Fruit fly (Drosophila melanogaster) whole organism, embryonic: ENCODE results near the gene Wdfy2.

ENCODE experiments used
- Aef1 ChIP-seq: fragments of 200-800 bp; sonication (Bioruptor generic); IDR thresholded peaks from 3 replicates; pipeline ENCODE4 v1.3.6; 2022; ENCODE audit warnings: missing biosample characterization, missing genetic modification characterization
- B-H2 ChIP-seq: fragments of 200-800 bp; sonication (Bioruptor generic); optimal IDR thresholded peaks from 2 replicates; lab custom pipeline; 2018; ENCODE audit warnings: missing biosample characterization, mild to moderate bottlenecking, missing genetic modification characterization
- CG10366 ChIP-seq: fragments of 200-800 bp; sonication (Bioruptor generic); IDR thresholded peaks from 2 replicates; pipeline ENCODE4 v1.3.6; 2022; ENCODE audit warnings: missing biosample characterization, missing genetic modification characterization
- CG10959 ChIP-seq: fragments of 200-800 bp; sonication (Bioruptor generic); IDR thresholded peaks from 2 replicates; pipeline ENCODE4 v1.3.6; 2022; ENCODE audit warnings: missing biosample characterization, missing genetic modification characterization
- CG11247 ChIP-seq: fragments of 200-800 bp; sonication (Bioruptor generic); IDR thresholded peaks from 2 replicates; pipeline ENCODE4 v1.3.6; 2022; ENCODE audit warnings: missing biosample characterization, missing genetic modification characterization
- CG12299 ChIP-seq: fragments of 200-800 bp; sonication (Bioruptor generic); optimal IDR thresholded peaks from 2 replicates; lab custom pipeline; 2018; ENCODE audit warnings: missing biosample characterization, mild to moderate bottlenecking, missing genetic modification characterization
- CG17328 ChIP-seq: fragments of 200-800 bp; sonication (Bioruptor generic); IDR thresholded peaks from 2 replicates; pipeline ENCODE4 v1.3.6; 2022; ENCODE audit warnings: missing biosample characterization, missing genetic modification characterization
- CG18764 ChIP-seq: fragments of 200-800 bp; sonication (Bioruptor generic); optimal IDR thresholded peaks from 3 replicates; lab custom pipeline; 2016; ENCODE audit warnings: missing biosample characterization, missing genetic modification characterization
- CG2129 ChIP-seq: fragments of 200-800 bp; sonication (Bioruptor generic); IDR thresholded peaks from 2 replicates; pipeline ENCODE4 v1.3.6; 2022; ENCODE audit warnings: missing biosample characterization, missing genetic modification characterization; ENCODE audit not compliant: partially characterized antibody
- CG31224 ChIP-seq: fragments of 200-800 bp; sonication (Bioruptor generic); IDR thresholded peaks from 2 replicates; pipeline ENCODE4 v1.3.6; 2022; ENCODE audit warnings: missing biosample characterization, missing genetic modification characterization
- CG3163 ChIP-seq: fragments of 200-800 bp; sonication (Bioruptor generic); optimal IDR thresholded peaks from 3 replicates; lab custom pipeline; 2016; ENCODE audit warnings: missing biosample characterization, missing genetic modification characterization
- CG4424 ChIP-seq: fragments of 200-800 bp; sonication (Bioruptor generic); optimal IDR thresholded peaks from 3 replicates; lab custom pipeline; 2016; ENCODE audit warnings: missing biosample characterization, missing genetic modification characterization
- CG4730 ChIP-seq: fragments of 200-800 bp; sonication (Bioruptor generic); IDR thresholded peaks from 2 replicates; pipeline ENCODE4 v1.3.6; 2022; ENCODE audit warnings: missing biosample characterization, missing genetic modification characterization
- CG4854 ChIP-seq: fragments of 200-800 bp; sonication (Bioruptor generic); optimal IDR thresholded peaks from 2 replicates; lab custom pipeline; 2016; ENCODE audit warnings: missing biosample characterization, missing genetic modification characterization, inconsistent platforms
- CG7357 ChIP-seq: fragments of 200-800 bp; sonication (Bioruptor generic); IDR thresholded peaks from 3 replicates; pipeline ENCODE4 v1.3.6; 2022; ENCODE audit warnings: missing biosample characterization, missing genetic modification characterization
- CG7745 ChIP-seq: fragments of 200-800 bp; sonication (Bioruptor generic); optimal IDR thresholded peaks from 2 replicates; lab custom pipeline; 2018; ENCODE audit warnings: missing biosample characterization, mild to moderate bottlenecking, missing genetic modification characterization, moderate library complexity
- CG8281 ChIP-seq: fragments of 200-800 bp; sonication (Bioruptor generic); optimal IDR thresholded peaks from 2 replicates; lab custom pipeline; 2018; ENCODE audit warnings: missing biosample characterization, mild to moderate bottlenecking, missing genetic modification characterization, moderate library complexity
- CG8359 ChIP-seq: fragments of 200-800 bp; sonication (Bioruptor generic); optimal IDR thresholded peaks from 2 replicates; lab custom pipeline; 2017; ENCODE audit warnings: missing biosample characterization, mild to moderate bottlenecking, missing genetic modification characterization, borderline replicate concordance
- CG8924 ChIP-seq: fragments of 200-800 bp; optimal IDR thresholded peaks from 3 replicates; lab custom pipeline; 2019; ENCODE audit warnings: missing biosample characterization, mild to moderate bottlenecking, missing genetic modification characterization, moderate library complexity
- CTCF ChIP-seq: fragments of 200-800 bp; sonication (Bioruptor generic); optimal IDR thresholded peaks from 2 replicates; lab custom pipeline; 2017; ENCODE audit warnings: missing biosample characterization, mild to moderate bottlenecking, missing genetic modification characterization, moderate library complexity
- D ChIP-seq, 2 experiments: fragments of 200-800 bp in 1 of 2; fragments of >200 bp in 1 of 2; sonication (Bioruptor generic) in 1 of 2; optimal IDR thresholded peaks; 2 replicates in 1 of 2; 3 replicates in 1 of 2; lab custom pipeline; 2017; ENCODE audit warnings: mild to moderate bottlenecking in 1 of 2, missing biosample characterization in 1 of 2, missing genetic modification characterization in 1 of 2, missing genetic modification reagents in 1 of 2
- Dfd ChIP-seq, 2 experiments: fragments of >200 bp; optimal IDR thresholded peaks; 2 replicates each; lab custom pipeline; 2017; ENCODE audit warnings: missing biosample characterization in 2 of 2, missing genetic modification characterization in 2 of 2
- E2f2 ChIP-seq: fragments of 200-800 bp; sonication (Bioruptor generic); IDR thresholded peaks from 2 replicates; pipeline ENCODE4 v1.3.6; 2022; ENCODE audit warnings: missing biosample characterization, missing genetic modification characterization
- Gsc ChIP-seq: fragments of 200-800 bp; sonication (Bioruptor generic); IDR thresholded peaks from 2 replicates; pipeline ENCODE4 v1.3.6; 2022; ENCODE audit warnings: missing biosample characterization, missing genetic modification characterization
- Hand ChIP-seq: fragments of 200-800 bp; sonication (Bioruptor generic); optimal IDR thresholded peaks from 2 replicates; lab custom pipeline; 2017; ENCODE audit warnings: mild to moderate bottlenecking, missing biosample characterization, missing genetic modification reagents, missing genetic modification characterization
- Hr39 ChIP-seq: fragments of >200 bp; optimal IDR thresholded peaks from 2 replicates; lab custom pipeline; 2017
- Hr78 ChIP-seq, 2 experiments: fragments of 200-800 bp in 1 of 2; fragments of >200 bp in 1 of 2; sonication (Bioruptor generic) in 1 of 2; optimal IDR thresholded peaks; 2 replicates each; lab custom pipeline; 2017 to 2019; ENCODE audit warnings: missing biosample characterization in 2 of 2, missing genetic modification characterization in 2 of 2, mild to moderate bottlenecking in 1 of 2, moderate library complexity in 1 of 2
- Med ChIP-seq: fragments of 200-800 bp; sonication (Bioruptor generic); peaks from one replicate; lab custom pipeline; 2016; ENCODE audit warnings: missing biosample characterization, missing genetic modification characterization, mild to moderate bottlenecking, inconsistent platforms, moderate library complexity
- Opbp ChIP-seq: fragments of 200-800 bp; sonication (Bioruptor generic); IDR thresholded peaks from 3 replicates; pipeline ENCODE4 v1.3.6; 2022; ENCODE audit warnings: missing biosample characterization, missing genetic modification characterization; ENCODE audit not compliant: partially characterized antibody
- Poxn ChIP-seq: fragments of 200-800 bp; sonication (Bioruptor generic); IDR thresholded peaks from 2 replicates; pipeline ENCODE4 v1.3.6; 2022; ENCODE audit warnings: missing biosample characterization, missing genetic modification characterization
- Ptx1 ChIP-seq: fragments of 200-800 bp; sonication (Bioruptor generic); IDR thresholded peaks from 2 replicates; pipeline ENCODE4 v1.3.6; 2022; ENCODE audit warnings: missing biosample characterization, missing genetic modification characterization
- Ravus ChIP-seq: fragments of 200-800 bp; sonication (Bioruptor generic); IDR thresholded peaks from 2 replicates; pipeline ENCODE4 v1.3.6; 2022; ENCODE audit warnings: missing biosample characterization, missing genetic modification characterization
- Side ChIP-seq: fragments of 200-800 bp; sonication (Bioruptor generic); optimal IDR thresholded peaks from 2 replicates; lab custom pipeline; 2016; ENCODE audit warnings: missing biosample characterization, missing genetic modification characterization
- Sin3A ChIP-seq: fragments of >200 bp; optimal IDR thresholded peaks from 2 replicates; lab custom pipeline; 2018
- btn ChIP-seq: fragments of 200-800 bp; sonication (Bioruptor generic); optimal IDR thresholded peaks from 2 replicates; lab custom pipeline; 2016; ENCODE audit warnings: missing biosample characterization, missing genetic modification characterization
- crp ChIP-seq, 2 experiments: fragments of 200-800 bp; sonication (Bioruptor generic); optimal IDR thresholded peaks; 2 replicates in 1 of 2; 3 replicates in 1 of 2; lab custom pipeline; 2017; ENCODE audit warnings: missing biosample characterization in 2 of 2, missing genetic modification characterization in 2 of 2, mild to moderate bottlenecking in 1 of 2, moderate library complexity in 1 of 2
- dmrt11E ChIP-seq: fragments of 200-800 bp; sonication (Bioruptor generic); optimal IDR thresholded peaks from 3 replicates; lab custom pipeline; 2018; ENCODE audit warnings: missing biosample characterization, mild to moderate bottlenecking, missing genetic modification characterization, moderate library complexity
- emc ChIP-seq: fragments of 200-800 bp; sonication (Bioruptor generic); optimal IDR thresholded peaks from 2 replicates; lab custom pipeline; 2016; ENCODE audit warnings: missing biosample characterization, missing genetic modification characterization
- ems ChIP-seq: fragments of 200-800 bp; sonication (Bioruptor generic); optimal IDR thresholded peaks from 3 replicates; lab custom pipeline; 2016; ENCODE audit warnings: missing biosample characterization, missing genetic modification characterization
- en ChIP-seq: fragments of 200-800 bp; sonication (Bioruptor generic); optimal IDR thresholded peaks from 2 replicates; lab custom pipeline; 2016; ENCODE audit warnings: missing biosample characterization, missing genetic modification characterization
- gce ChIP-seq: fragments of 200-800 bp; sonication (Bioruptor generic); IDR thresholded peaks from 3 replicates; pipeline ENCODE4 v1.3.6; 2022; ENCODE audit warnings: missing biosample characterization, missing genetic modification characterization
- gcm ChIP-seq: fragments of 200-800 bp; sonication (Bioruptor generic); optimal IDR thresholded peaks from 2 replicates; lab custom pipeline; 2019; ENCODE audit warnings: missing biosample characterization, mild to moderate bottlenecking, missing genetic modification characterization, moderate library complexity
- gcm2 ChIP-seq: fragments of 200-800 bp; sonication (Bioruptor generic); optimal IDR thresholded peaks from 2 replicates; lab custom pipeline; 2016; ENCODE audit warnings: missing biosample characterization, missing genetic modification characterization
- knrl ChIP-seq: fragments of 200-800 bp; sonication (Bioruptor generic); IDR thresholded peaks from 3 replicates; pipeline ENCODE4 v1.3.6; 2022; ENCODE audit warnings: missing biosample characterization, missing genetic modification characterization; ENCODE audit not compliant: partially characterized antibody
- odd ChIP-seq: fragments of 200-800 bp; sonication (Bioruptor generic); optimal IDR thresholded peaks from 2 replicates; lab custom pipeline; 2017; ENCODE audit warnings: missing biosample characterization, mild to moderate bottlenecking, missing genetic modification characterization
- pzg ChIP-seq: fragments of 200-800 bp; sonication (Bioruptor generic); optimal IDR thresholded peaks from 3 replicates; lab custom pipeline; 2018; ENCODE audit warnings: missing biosample characterization, mild to moderate bottlenecking, missing genetic modification characterization, moderate library complexity
- scrt ChIP-seq: fragments of 200-800 bp; sonication (Bioruptor generic); optimal IDR thresholded peaks from 2 replicates; lab custom pipeline; 2018; ENCODE audit warnings: missing biosample characterization, mild to moderate bottlenecking, missing genetic modification characterization, moderate library complexity
- sob ChIP-seq: fragments of 200-800 bp; sonication (Bioruptor generic); IDR thresholded peaks from 2 replicates; pipeline ENCODE4 v1.3.6; 2022; ENCODE audit warnings: missing biosample characterization, missing genetic modification characterization
- sqz ChIP-seq: fragments of 200-800 bp; sonication (Bioruptor generic); optimal IDR thresholded peaks from 3 replicates; lab custom pipeline; 2018; ENCODE audit warnings: missing biosample characterization, mild to moderate bottlenecking, missing genetic modification characterization
- sr ChIP-seq: fragments of 200-800 bp; sonication (Bioruptor generic); IDR thresholded peaks from 3 replicates; pipeline ENCODE4 v1.3.6; 2022; ENCODE audit warnings: missing biosample characterization, missing genetic modification characterization
- tio ChIP-seq: fragments of 200-800 bp; sonication (Bioruptor generic); optimal IDR thresholded peaks from 2 replicates; lab custom pipeline; 2017; ENCODE audit warnings: missing biosample characterization, missing genetic modification characterization, inconsistent platforms
- wdn ChIP-seq: fragments of 200-800 bp; sonication (Bioruptor generic); IDR thresholded peaks from 2 replicates; pipeline ENCODE4 v1.3.6; 2022; ENCODE audit warnings: missing biosample characterization, missing genetic modification characterization

Gene Wdfy2

dm6 chr2L:10468388-10468787 lies 45.3 kb downstream of the Wdfy2 start (continued):
- TF ChIP-seq CG2129 = no peak
- TF ChIP-seq pzg = no peak
- TF ChIP-seq btn (GFP tag; lab: Kevin White, UChicago) = no peak
- no peak for TF ChIP-seq Opbp (GFP tag; lab: Robert Waterston, UW)
- TF ChIP-seq CG3163 (GFP tag; lab: Kevin White, UChicago) = no peak
- TF ChIP-seq CG7745 (tag; lab: Kevin White, UChicago) = no peak
- peak; percentile 44; the same call in 1 of the 2 replicates for TF ChIP-seq CG31224
- peak; percentile 40 for TF ChIP-seq CG10366 (GFP tag; lab: Robert Waterston, UW)
- TF ChIP-seq dmrt11E (tag; lab: Kevin White, UChicago) = no peak
- TF ChIP-seq CG7357 (GFP tag; lab: Robert Waterston, UW) = peak; percentile 20; the same call in 1 of the 3 replicates
- TF ChIP-seq E2f2 = peak; percentile 31; the same call in 1 of the 2 replicates
- no peak for TF ChIP-seq CG8359 (GFP tag; lab: Kevin White, UChicago)
- no peak for TF ChIP-seq gcm2 (GFP tag; lab: Kevin White, UChicago)
- no peak for TF ChIP-seq Side (GFP tag; lab: Kevin White, UChicago)
- peak; percentile 57; the same call in 1 of the 2 replicates for TF ChIP-seq sob (GFP tag; lab: Robert Waterston, UW)
- peak; percentile 1 for TF ChIP-seq sqz (GFP tag; lab: Kevin White, UChicago)
- no peak for TF ChIP-seq D (optimal IDR thresholded peaks at IDR 0.05; lab: Kevin White, UChicago)
- TF ChIP-seq D (GFP tag; optimal IDR thresholded peaks at IDR 0.05; lab: Kevin White, UChicago) = peak; percentile 26
- TF ChIP-seq tio = no peak
- no peak for TF ChIP-seq Hand (GFP tag; lab: Kevin White, UChicago)
- no peak for TF ChIP-seq crp (GFP tag; optimal IDR thresholded peaks at IDR 0.05; lab: Kevin White, UChicago)
- no peak for TF ChIP-seq CG4854 (GFP tag; lab: Kevin White, UChicago)
- TF ChIP-seq Ptx1 = peak; percentile 76
- peak; percentile 42 for TF ChIP-seq CG8924 (tag; lab: Kevin White, UChicago)
- no peak for TF ChIP-seq CG10959 (GFP tag; lab: Robert Waterston, UW)
- peak; percentile 3 for TF ChIP-seq CG8281 (tag; lab: Kevin White, UChicago)
- TF ChIP-seq Ravus (GFP tag; lab: Robert Waterston, UW) = no peak
- TF ChIP-seq Sin3A = no peak
- peak; percentile 45; the same call in 1 of the 3 replicates for TF ChIP-seq gce (GFP tag; lab: Robert Waterston, UW)
- no peak for TF ChIP-seq CG12299 (tag; lab: Kevin White, UChicago)
- peak; percentile 83 for TF ChIP-seq sr (GFP tag; lab: Robert Waterston, UW)
- TF ChIP-seq CG18764 (GFP tag; lab: Kevin White, UChicago) = no peak
- TF ChIP-seq en (GFP tag; lab: Kevin White, UChicago) = no peak
- peak; percentile 11 for TF ChIP-seq odd (GFP tag; lab: Kevin White, UChicago)
- TF ChIP-seq Med (GFP tag; lab: Kevin White, UChicago) = peak; percentile 88
- no peak for TF ChIP-seq Gsc (GFP tag; lab: Robert Waterston, UW)
- TF ChIP-seq Hr78 (GFP tag; optimal IDR thresholded peaks at IDR 0.05; lab: Kevin White, UChicago) = peak in 1 of 2 experiments; percentile 4
- no peak for TF ChIP-seq Hr39
- TF ChIP-seq B-H2 = peak; percentile 27
- peak; percentile 55; the same call in 1 of the 2 replicates for TF ChIP-seq CG11247
- TF ChIP-seq wdn (GFP tag; lab: Robert Waterston, UW) = no peak
- TF ChIP-seq CG4730 (GFP tag; lab: Robert Waterston, UW) = peak; percentile 38; the same call in 1 of the 2 replicates
- TF ChIP-seq ems (GFP tag; lab: Kevin White, UChicago) = peak; percentile 36
- peak; percentile 27 for TF ChIP-seq CG4424 (GFP tag; lab: Kevin White, UChicago)
- TF ChIP-seq gcm (GFP tag; lab: Kevin White, UChicago) = peak; percentile 2
- TF ChIP-seq CTCF (GFP tag; lab: Kevin White, UChicago) = no peak
- TF ChIP-seq Poxn (GFP tag; lab: Robert Waterston, UW) = no peak
- no peak for TF ChIP-seq Dfd (GFP tag; optimal IDR thresholded peaks at IDR 0.05; lab: Kevin White, UChicago)
- TF ChIP-seq Aef1 (GFP tag; lab: Robert Waterston, UW) = peak; percentile 63
- no peak for TF ChIP-seq emc
- peak; percentile 23 for TF ChIP-seq scrt (GFP tag; lab: Kevin White, UChicago)
- TF ChIP-seq knrl (GFP tag; lab: Robert Waterston, UW) = no peak
- TF ChIP-seq CG17328 (GFP tag; lab: Robert Waterston, UW) = no peak
